Fruit fly (Drosophila melanogaster) whole organism, wandering third instar larva: ENCODE measurements around the gene CG13117.

Experiments
- CG32264 ChIP-seq: fragments of 200-800 bp; sonication (Bioruptor generic); optimal IDR thresholded peaks from 2 replicates; lab custom pipeline; 2016; ENCODE audit warnings: missing biosample characterization, missing genetic modification characterization
- Dfd ChIP-seq: fragments of >200 bp; optimal IDR thresholded peaks from 2 replicates; lab custom pipeline; 2017; ENCODE audit warnings: missing biosample characterization, missing genetic modification characterization
- Dif ChIP-seq: fragments of 200-275, 200-300 bp; sonication (Bioruptor generic); optimal IDR thresholded peaks from 2 replicates; lab custom pipeline; 2018; ENCODE audit warnings: missing biosample characterization, missing genetic modification characterization; ENCODE audit not compliant: partially characterized antibody
- HLH106 ChIP-seq: fragments of 200-800 bp; optimal IDR thresholded peaks from 3 replicates; lab custom pipeline; 2019; ENCODE audit warnings: missing biosample characterization, mild to moderate bottlenecking, missing genetic modification characterization, moderate library complexity
- Hr78 ChIP-seq: fragments of >200 bp; optimal IDR thresholded peaks from 2 replicates; lab custom pipeline; 2017; ENCODE audit warnings: missing biosample characterization, missing genetic modification characterization
- OdsH ChIP-seq: fragments of 200-800 bp; sonication (Bioruptor generic); optimal IDR thresholded peaks from 2 replicates; lab custom pipeline; 2016; ENCODE audit warnings: missing biosample characterization, mild to moderate bottlenecking, missing genetic modification characterization
- Rel ChIP-seq, 2 experiments: fragments of 200-800 bp; sonication (Bioruptor generic) in 1 of 2; optimal IDR thresholded peaks; 2 replicates in 1 of 2; 3 replicates in 1 of 2; lab custom pipeline; 2016 to 2019; ENCODE audit warnings: mild to moderate bottlenecking in 2 of 2, missing biosample characterization in 2 of 2, missing genetic modification characterization in 2 of 2, moderate library complexity in 1 of 2
- Sp1 ChIP-seq: fragments of 200-800 bp; sonication (Bioruptor generic); optimal IDR thresholded peaks from 3 replicates; lab custom pipeline; 2019; ENCODE audit warnings: missing biosample characterization, mild to moderate bottlenecking, missing genetic modification characterization, moderate library complexity
- br ChIP-seq: fragments of 200-800 bp; sonication (Bioruptor generic); optimal IDR thresholded peaks from 2 replicates; lab custom pipeline; 2016; ENCODE audit warnings: missing biosample characterization, missing genetic modification characterization
- brk ChIP-seq: fragments of 200-800 bp; sonication (Bioruptor generic); optimal IDR thresholded peaks from 2 replicates; lab custom pipeline; 2016; ENCODE audit warnings: missing biosample characterization, mild to moderate bottlenecking, missing genetic modification characterization
- h ChIP-seq: fragments of 200-800 bp; sonication (Bioruptor generic); optimal IDR thresholded peaks from 3 replicates; lab custom pipeline; 2016; ENCODE audit warnings: missing biosample characterization, mild to moderate bottlenecking, missing genetic modification characterization
- psq ChIP-seq: fragments of 200-800 bp; sonication (Bioruptor generic); optimal IDR thresholded peaks from 3 replicates; lab custom pipeline; 2017; ENCODE audit warnings: missing biosample characterization, mild to moderate bottlenecking, missing genetic modification characterization, moderate library complexity
- sage ChIP-seq: fragments of 200-800 bp; sonication (Bioruptor generic); optimal IDR thresholded peaks from 2 replicates; lab custom pipeline; 2016; ENCODE audit warnings: missing biosample characterization, mild to moderate bottlenecking, missing genetic modification characterization
- tai ChIP-seq: sonication (Bioruptor generic); optimal IDR thresholded peaks from 2 replicates; lab custom pipeline; 2016; ENCODE audit warnings: missing biosample characterization, missing genetic modification characterization

DNA sequence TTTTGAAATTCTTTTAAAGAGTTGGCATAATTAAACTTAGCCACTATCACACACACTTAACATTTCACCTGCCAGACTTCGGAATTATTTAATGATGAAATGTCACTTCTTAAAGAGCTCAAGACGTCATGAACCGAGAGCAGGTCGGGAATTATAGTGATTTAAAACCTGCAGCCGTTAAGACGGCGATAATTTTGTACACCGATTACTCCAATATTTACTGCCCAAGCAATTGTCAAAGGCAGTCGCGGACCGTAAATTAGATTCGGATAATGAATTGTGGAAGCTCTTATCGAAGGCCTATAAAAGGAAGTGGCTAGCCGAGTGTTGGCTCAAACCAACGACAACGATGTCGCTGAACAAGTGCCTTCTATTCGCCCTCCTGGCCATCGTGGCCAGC, 32.3 kb downstream of the CG13117 start, which contains the start of gene CG17633:
- TF ChIP-seq h (GFP tag; lab: Kevin White, UChicago) (no peak), tai (GFP tag; lab: Kevin White, UChicago) (no peak), sage (no peak), psq (no peak), Rel (GFP tag; optimal IDR thresholded peaks at IDR 0.05; lab: Kevin White, UChicago) (no peak), Rel (tag; optimal IDR thresholded peaks at IDR 0.05; lab: Kevin White, UChicago) (no peak), Hr78 (GFP tag; lab: Kevin White, UChicago) (no peak), Sp1 (GFP tag; lab: Kevin White, UChicago) (no peak), CG32264 (no peak), brk (GFP tag; lab: Kevin White, UChicago) (no peak), Dfd (no peak), HLH106 (tag; lab: Kevin White, UChicago) (no peak), br (GFP tag; lab: Kevin White, UChicago) (no peak), Dif (GFP tag; lab: Kevin White, UChicago) (no peak), OdsH (GFP tag; lab: Kevin White, UChicago) (no peak)
